Worm (Caenorhabditis elegans) whole organism, early embryonic: Measurements from ENCODE around the gene F13B6.3.

Source experiments
- B0310.2 ChIP-seq: sonication (generic microtip); optimal IDR thresholded peaks from 2 replicates; lab custom pipeline; 2016; ENCODE audit warnings: mild to moderate bottlenecking, missing genetic modification characterization, missing compliant biosample characterization
- F13C5.2 ChIP-seq: sonication (generic microtip); optimal IDR thresholded peaks from 2 replicates; lab custom pipeline; 2017; ENCODE audit warnings: mild to moderate bottlenecking, missing genetic modification characterization, inconsistent platforms, missing compliant biosample characterization
- ceh-13 ChIP-seq: fragments of 200-800 bp; sonication (Bioruptor generic); optimal IDR thresholded peaks from 2 replicates; lab custom pipeline; 2018; ENCODE audit warnings: mild to moderate bottlenecking, missing genetic modification characterization, missing compliant biosample characterization
- ets-7 ChIP-seq: sonication (generic microtip); optimal IDR thresholded peaks from 2 replicates; lab custom pipeline; 2016; ENCODE audit warnings: missing genotype, missing genetic modification characterization, missing compliant biosample characterization

ce11 chrIV:7499302-7499701, 33.5 kb upstream of the F13B6.3 start:
- TF ChIP-seq ets-7 (no peak), F13C5.2 (no peak), ceh-13 (GFP tag; lab: Kevin White, UChicago) (no peak), B0310.2 (tag; lab: Kevin White, UChicago) (no peak)
